Fruit fly (Drosophila melanogaster): Measurements from ENCODE around the gene dbf.

dbf gene

dm6 chr2L:10651313-10651712 lies at the start of gene dbf:
TSS of gene dbf (plus strand) at chr2L:10651613.
- TF ChIP-seq CG8301 (tag; optimal IDR thresholded peaks at IDR 0.05) (no peak), Pif1B (GFP tag; optimal IDR thresholded peaks at IDR 0.05) (no peak), CG15710 (tag; optimal IDR thresholded peaks at IDR 0.05) (no peak), Ets98B (GFP tag; IDR thresholded peaks at IDR 0.05) (no peak), CG10348 (GFP tag; IDR thresholded peaks at IDR 0.05) (no peak), CG17806 (tag; optimal IDR thresholded peaks at IDR 0.05) (no peak), CG12605 (GFP tag; IDR thresholded peaks at IDR 0.05) (no peak), Pif1A (GFP tag; optimal IDR thresholded peaks at IDR 0.05) (no peak), CG9948 (tag; optimal IDR thresholded peaks at IDR 0.05) (no peak), D1 (tag; optimal IDR thresholded peaks at IDR 0.05) (no peak), EcR (GFP tag; optimal IDR thresholded peaks at IDR 0.05) (no peak), gl (tag; optimal IDR thresholded peaks at IDR 0.05) (no peak), Snoo (tag; optimal IDR thresholded peaks at IDR 0.05) (no peak), rn (GFP tag; IDR thresholded peaks at IDR 0.05) (no peak), CG14655 (GFP tag; optimal IDR thresholded peaks at IDR 0.05) (no peak)

dm6 chr2L:10603604-10604003 lies 47.8 kb upstream of the dbf start:
- TF ChIP-seq CG8301 (tag; optimal IDR thresholded peaks at IDR 0.05), result no peak
- TF ChIP-seq CG32121 (GFP tag; IDR thresholded peaks at IDR 0.05), result no peak
- TF ChIP-seq CG13204 (GFP tag; optimal IDR thresholded peaks at IDR 0.05), result no peak
- no peak for TF ChIP-seq rn (GFP tag; IDR thresholded peaks at IDR 0.05)
- no peak for TF ChIP-seq D1 (tag; optimal IDR thresholded peaks at IDR 0.05)
- no peak for TF ChIP-seq CG17806 (tag; optimal IDR thresholded peaks at IDR 0.05)
- no peak for TF ChIP-seq CG12605 (GFP tag; IDR thresholded peaks at IDR 0.05)
- TF ChIP-seq fd96Ca (GFP tag; IDR thresholded peaks at IDR 0.05), result no peak
- no peak for TF ChIP-seq CG8159 (tag; optimal IDR thresholded peaks at IDR 0.05)
- no peak for TF ChIP-seq CG4496 (GFP tag; IDR thresholded peaks at IDR 0.05)
- TF ChIP-seq Snoo (tag; optimal IDR thresholded peaks at IDR 0.05), result no peak
- no peak for TF ChIP-seq Pif1B (GFP tag; optimal IDR thresholded peaks at IDR 0.05)

- no peak for TF ChIP-seq CG14655 (GFP tag; optimal IDR thresholded peaks at IDR 0.05)
- no peak for TF ChIP-seq fd96Ca (GFP tag; IDR thresholded peaks at IDR 0.05)
- TF ChIP-seq Snoo (tag; optimal IDR thresholded peaks at IDR 0.05), result no peak
- no peak for TF ChIP-seq CG8301 (tag; optimal IDR thresholded peaks at IDR 0.05)
- TF ChIP-seq CG15710 (tag; optimal IDR thresholded peaks at IDR 0.05), result no peak
- TF ChIP-seq CG34367 (tag; optimal IDR thresholded peaks at IDR 0.05), result no peak
- no peak for TF ChIP-seq CG17806 (tag; optimal IDR thresholded peaks at IDR 0.05)
- no peak for TF ChIP-seq gl (tag; optimal IDR thresholded peaks at IDR 0.05)
- TF ChIP-seq CG10348 (GFP tag; IDR thresholded peaks at IDR 0.05), result no peak
- no peak for TF ChIP-seq Ets98B (GFP tag; IDR thresholded peaks at IDR 0.05)
- TF ChIP-seq CG32121 (GFP tag; IDR thresholded peaks at IDR 0.05), result no peak
- TF ChIP-seq D1 (tag; optimal IDR thresholded peaks at IDR 0.05), result no peak
- no peak for TF ChIP-seq rn (GFP tag; IDR thresholded peaks at IDR 0.05)
- no peak for TF ChIP-seq Pif1A (GFP tag; optimal IDR thresholded peaks at IDR 0.05)
- no peak for TF ChIP-seq CG13204 (GFP tag; optimal IDR thresholded peaks at IDR 0.05)
- TF ChIP-seq CG4496 (GFP tag; IDR thresholded peaks at IDR 0.05), result no peak
- TF ChIP-seq CG12605 (GFP tag; IDR thresholded peaks at IDR 0.05), result no peak
These were observed 43.7 kb upstream of the dbf start for dm6 chr2L:10607697-10608096.

dm6 chr2L:10608662-10609262 lies 42.7 kb upstream of the dbf start:
- TF ChIP-seq CG10348 (GFP tag; IDR thresholded peaks at IDR 0.05), result no peak

- TF ChIP-seq D1 (tag; optimal IDR thresholded peaks at IDR 0.05), result no peak
- peak; percentile 31; the same call in 1 of the 3 replicates for TF ChIP-seq CG4496 (GFP tag; IDR thresholded peaks at IDR 0.05)
These were observed 38.3 kb upstream of the dbf start for dm6 chr2L:10613104-10613503.

- TF ChIP-seq CG15710 (tag; optimal IDR thresholded peaks at IDR 0.05) (peak; percentile 32), CG8159 (tag; optimal IDR thresholded peaks at IDR 0.05) (peak; percentile 38), CG9948 (tag; optimal IDR thresholded peaks at IDR 0.05) (peak; percentile 45), CG17806 (tag; optimal IDR thresholded peaks at IDR 0.05) (peak; percentile 39), CG4496 (GFP tag; IDR thresholded peaks at IDR 0.05) (0 out of 3 replicates have a peak, but pooled peaks have one; percentile 34), EcR (GFP tag; optimal IDR thresholded peaks at IDR 0.05) (no peak), Pif1B (GFP tag; optimal IDR thresholded peaks at IDR 0.05) (no peak), CG14655 (GFP tag; optimal IDR thresholded peaks at IDR 0.05) (peak; percentile 50), CG8301 (tag; optimal IDR thresholded peaks at IDR 0.05) (peak; percentile 53)
These were observed 36.5 kb upstream of the dbf start for dm6 chr2L:10614660-10615479.

dm6 chr2L:10615889-10616288 lies 35.5 kb upstream of the dbf start:
- TF ChIP-seq CG8159 (tag; optimal IDR thresholded peaks at IDR 0.05) (peak; percentile 70), gl (tag; optimal IDR thresholded peaks at IDR 0.05) (no peak), CG34367 (tag; optimal IDR thresholded peaks at IDR 0.05) (peak; percentile 29), EcR (GFP tag; optimal IDR thresholded peaks at IDR 0.05) (no peak), CG9948 (tag; optimal IDR thresholded peaks at IDR 0.05) (peak; percentile 46), fd96Ca (GFP tag; IDR thresholded peaks at IDR 0.05) (0 out of 3 replicates have a peak, but pooled peaks have one; percentile 14), Pif1B (GFP tag; optimal IDR thresholded peaks at IDR 0.05) (peak; percentile 39), Ets98B (GFP tag; IDR thresholded peaks at IDR 0.05) (no peak), CG12605 (GFP tag; IDR thresholded peaks at IDR 0.05) (no peak), Pif1A (GFP tag; optimal IDR thresholded peaks at IDR 0.05) (peak; percentile 68), CG15710 (tag; optimal IDR thresholded peaks at IDR 0.05) (peak; percentile 60), CG14655 (GFP tag; optimal IDR thresholded peaks at IDR 0.05) (peak; percentile 63), rn (GFP tag; IDR thresholded peaks at IDR 0.05) (no peak), CG10348 (GFP tag; IDR thresholded peaks at IDR 0.05) (no peak), CG13204 (GFP tag; optimal IDR thresholded peaks at IDR 0.05) (no peak), Snoo (tag; optimal IDR thresholded peaks at IDR 0.05) (peak; percentile 68), CG4496 (GFP tag; IDR thresholded peaks at IDR 0.05) (0 out of 3 replicates have a peak, but pooled peaks have one; percentile 13), CG8301 (tag; optimal IDR thresholded peaks at IDR 0.05) (peak; percentile 40), CG17806 (tag; optimal IDR thresholded peaks at IDR 0.05) (peak; percentile 55), CG32121 (GFP tag; IDR thresholded peaks at IDR 0.05) (no peak), D1 (tag; optimal IDR thresholded peaks at IDR 0.05) (no peak)

All from whole organism, pupa.